Worm (Caenorhabditis elegans) whole organism, L4 larva: Measurements from ENCODE around the gene K06A9.1.

ENCODE experiments used
- F26F4.8 ChIP-seq: fragments of 200-800 bp; sonication (Bioruptor generic); conservative IDR thresholded peaks from 2 replicates; pipeline ENCODE4 v1.3.6; 2022; ENCODE audit warnings: missing genetic modification characterization, missing compliant biosample characterization
- F49E8.2 ChIP-seq: sonication (generic microtip); optimal IDR thresholded peaks from 2 replicates; lab custom pipeline; 2016; ENCODE audit warnings: missing compliant biosample characterization, mild to moderate bottlenecking, missing genetic modification characterization, borderline replicate concordance
- R02D3.7 ChIP-seq: fragments of 150-350 bp; sonication (generic microtip); optimal IDR thresholded peaks from 3 replicates; lab custom pipeline; 2014; ENCODE audit warnings: missing biosample characterization, missing genetic modification characterization
- T20F7.1 ChIP-seq: fragments of 200-800 bp; sonication (Bioruptor generic); optimal IDR thresholded peaks from 2 replicates; lab custom pipeline; 2018; ENCODE audit warnings: mild to moderate bottlenecking, missing genetic modification characterization, missing compliant biosample characterization
- Y75B8A.6 ChIP-seq: fragments of 200-800 bp; sonication (Bioruptor generic); IDR thresholded peaks from 2 replicates; pipeline ENCODE4 v1.3.6; 2022; ENCODE audit warnings: missing genetic modification reagents, missing genetic modification characterization, missing compliant biosample characterization
- aha-1 ChIP-seq: fragments of 150-350 bp; peaks from one replicate; lab custom pipeline; 2014; ENCODE audit warnings: missing biosample characterization, missing genetic modification characterization
- arid-1 ChIP-seq: fragments of 200-800 bp; sonication (Bioruptor generic); conservative IDR thresholded peaks from 2 replicates; pipeline ENCODE4 v1.3.6; 2022; ENCODE audit warnings: missing genetic modification reagents, missing genetic modification characterization, missing compliant biosample characterization
- ceh-20 ChIP-seq: fragments of 200-800 bp; sonication (Bioruptor generic); IDR thresholded peaks from 2 replicates; pipeline ENCODE4 v1.3.6; 2022; ENCODE audit warnings: missing genetic modification reagents, missing genetic modification characterization, missing compliant biosample characterization
- ceh-62 ChIP-seq: sonication (generic microtip); optimal IDR thresholded peaks from 2 replicates; lab custom pipeline; 2017; ENCODE audit warnings: missing biosample characterization, missing genetic modification characterization
- ceh-82 ChIP-seq: sonication (generic microtip); optimal IDR thresholded peaks from 2 replicates; lab custom pipeline; 2017; ENCODE audit warnings: missing biosample characterization, missing genetic modification characterization
- dmd-8 ChIP-seq: fragments of 200-800 bp; sonication (Bioruptor generic); IDR thresholded peaks from 2 replicates; pipeline ENCODE4 v1.3.6; 2022; ENCODE audit warnings: missing genetic modification characterization, missing compliant biosample characterization
- fkh-10 ChIP-seq: fragments of 150-350 bp; optimal IDR thresholded peaks from 2 replicates; lab custom pipeline; 2014; ENCODE audit warnings: missing biosample characterization, missing genetic modification reagents, missing genetic modification characterization
- gei-8 ChIP-seq: fragments of 200-800 bp; sonication (Bioruptor generic); optimal IDR thresholded peaks from 2 replicates; lab custom pipeline; 2018; ENCODE audit warnings: mild to moderate bottlenecking, missing genetic modification characterization, missing compliant biosample characterization
- jun-1 ChIP-seq: fragments of 150-350 bp; optimal IDR thresholded peaks from 2 replicates; lab custom pipeline; 2014; ENCODE audit warnings: missing biosample characterization, missing genetic modification reagents, missing genetic modification characterization
- mep-1 ChIP-seq: fragments of 150-350 bp; sonication (generic microtip); optimal IDR thresholded peaks from 3 replicates; lab custom pipeline; 2014; ENCODE audit warnings: missing biosample characterization, missing genetic modification characterization
- mxl-2 ChIP-seq: fragments of 200-800 bp; sonication (Bioruptor generic); conservative IDR thresholded peaks from 2 replicates; pipeline ENCODE4 v1.3.6; 2022; ENCODE audit warnings: missing genetic modification reagents, missing genetic modification characterization, missing compliant biosample characterization
- nhr-102 ChIP-seq: sonication (generic microtip); optimal IDR thresholded peaks from 2 replicates; lab custom pipeline; 2016; ENCODE audit warnings: mild to moderate bottlenecking, missing genetic modification characterization, moderate library complexity, missing compliant biosample characterization
- nhr-111 ChIP-seq: fragments of 200-800 bp; sonication (Bioruptor generic); optimal IDR thresholded peaks from 2 replicates; lab custom pipeline; 2018; ENCODE audit warnings: mild to moderate bottlenecking, missing genetic modification characterization, missing compliant biosample characterization
- nhr-41 ChIP-seq: fragments of 200-800 bp; sonication (Bioruptor generic); IDR thresholded peaks from 2 replicates; pipeline ENCODE4 v1.3.6; 2022; ENCODE audit warnings: missing genetic modification reagents, missing genetic modification characterization, missing compliant biosample characterization
- nhr-42 ChIP-seq: fragments of 200-800 bp; sonication (Bioruptor generic); IDR thresholded peaks from 2 replicates; pipeline ENCODE4 v1.3.6; 2022; ENCODE audit warnings: missing genetic modification characterization, missing compliant biosample characterization
- pha-4 ChIP-seq, 2 experiments: fragments of 150-350 bp in 1 of 2; fragments of 200-800 bp in 1 of 2; sonication (Bioruptor generic) in 1 of 2; IDR thresholded peaks in 1 of 2; optimal IDR thresholded peaks in 1 of 2; 2 replicates each; pipeline versions ENCODE4 v1.3.6 to Lab custom; 2014 to 2022; ENCODE audit warnings: missing genetic modification characterization in 2 of 2, missing genetic modification reagents in 2 of 2, missing biosample characterization in 1 of 2, missing compliant biosample characterization in 1 of 2
- pqm-1 ChIP-seq: sonication (generic microtip); optimal IDR thresholded peaks from 2 replicates; lab custom pipeline; 2017; ENCODE audit warnings: missing biosample characterization, missing genetic modification characterization
- saeg-2 ChIP-seq: fragments of 200-800 bp; sonication (Bioruptor generic); IDR thresholded peaks from 2 replicates; pipeline ENCODE4 v1.3.6; 2022; ENCODE audit warnings: missing genetic modification reagents, missing genetic modification characterization, missing compliant biosample characterization
- set-16 ChIP-seq: fragments of 200-800 bp; sonication (Bioruptor generic); IDR thresholded peaks from 2 replicates; pipeline ENCODE4 v1.3.6; 2022; ENCODE audit warnings: missing genetic modification reagents, missing genetic modification characterization, missing compliant biosample characterization
- snpc-1.2 ChIP-seq: fragments of 200-800 bp; sonication (Bioruptor generic); IDR thresholded peaks from 2 replicates; pipeline ENCODE4 v1.3.6; 2022; ENCODE audit warnings: missing genetic modification reagents, missing genetic modification characterization, missing compliant biosample characterization
- spr-1 ChIP-seq: sonication (generic microtip); optimal IDR thresholded peaks from 2 replicates; lab custom pipeline; 2016; ENCODE audit warnings: mild to moderate bottlenecking, missing genetic modification characterization, missing compliant biosample characterization
- spr-3 ChIP-seq: fragments of 200-800 bp; sonication (Bioruptor generic); optimal IDR thresholded peaks from 2 replicates; lab custom pipeline; 2018; ENCODE audit warnings: mild to moderate bottlenecking, missing genetic modification characterization, missing compliant biosample characterization
- tag-97 ChIP-seq: fragments of 200-800 bp; sonication (Bioruptor generic); IDR thresholded peaks from 2 replicates; pipeline ENCODE4 v1.3.6; 2022; ENCODE audit warnings: missing genetic modification characterization, missing compliant biosample characterization
- unc-62 ChIP-seq, 3 experiments: fragments of 150-350 bp in 1 of 3; sonication (generic microtip); optimal IDR thresholded peaks in 2 of 3; peaks in 1 of 3; 1 replicate in 1 of 3; 2 replicates in 2 of 3; lab custom pipeline; 2014 to 2017; ENCODE audit warnings: missing biosample characterization in 3 of 3, missing genetic modification characterization in 3 of 3, missing genetic modification reagents in 3 of 3, missing genotype in 1 of 3
- zip-11 ChIP-seq: fragments of 200-800 bp; sonication (Bioruptor generic); IDR thresholded peaks from 2 replicates; pipeline ENCODE4 v1.3.6; 2022; ENCODE audit warnings: missing genetic modification characterization, missing compliant biosample characterization
- ztf-7 ChIP-seq: fragments of 150-350 bp; optimal IDR thresholded peaks from 2 replicates; lab custom pipeline; 2014; ENCODE audit warnings: missing biosample characterization, missing genetic modification characterization

K06A9.1 gene

ce11 chrX:1549095-1549494, 1.8 kb downstream of the K06A9.1 start:
- peak in 1 of 2 experiments; percentile 65 for TF ChIP-seq unc-62 (GFP tag; optimal IDR thresholded peaks at IDR 0.05 in 1 of 2; lab: Kevin White, UChicago)
- no peak for TF ChIP-seq unc-62 (tag; optimal IDR thresholded peaks at IDR 0.05; lab: Kevin White, UChicago)
- peak; percentile 55 for TF ChIP-seq set-16 (GFP tag; lab: Robert Waterston, UW)
- TF ChIP-seq spr-3 (GFP tag; lab: Kevin White, UChicago): no peak
- TF ChIP-seq, all 104 proteins: peak for 2

- TF ChIP-seq ceh-82 (tag; lab: Kevin White, UChicago): no peak
- TF ChIP-seq aha-1 (tag; lab: Kevin White, UChicago): peak; percentile 90
Measured at ce11 chrX:1556917-1557316, 9.6 kb downstream of the K06A9.1 start.

- TF ChIP-seq aha-1 (tag; lab: Kevin White, UChicago) (peak; percentile 4), F26F4.8 (GFP tag; lab: Robert Waterston, UW) (no peak), ceh-62 (tag; lab: Kevin White, UChicago) (no peak), T20F7.1 (no peak), ceh-82 (tag; lab: Kevin White, UChicago) (no peak), gei-8 (GFP tag; lab: Kevin White, UChicago) (no peak)
- TF ChIP-seq, all 104 proteins: peak for 1
Measured at ce11 chrX:1568377-1568776, 21.1 kb downstream of the K06A9.1 start, which contains the start of gene H02F09.3. Gene H02F09.3, plus strand, starts transcription at chrX:1568677.

ce11 chrX:1571949-1572348, 24.6 kb downstream of the K06A9.1 start, which contains the start of gene H02F09.2:
Gene H02F09.2, plus strand, starts transcription at chrX:1572249.
- no peak for TF ChIP-seq fkh-10 (GFP tag; lab: Kevin White, UChicago)
- TF ChIP-seq mxl-2: no peak
- TF ChIP-seq mep-1 (tag; lab: Kevin White, UChicago): no peak
- TF ChIP-seq ceh-20 (GFP tag; lab: Robert Waterston, UW): no peak
- no peak for TF ChIP-seq nhr-102 (tag; lab: Kevin White, UChicago)
- TF ChIP-seq spr-1 (tag; lab: Kevin White, UChicago): no peak
- no peak for TF ChIP-seq Y75B8A.6 (GFP tag; lab: Robert Waterston, UW)
- no peak for TF ChIP-seq nhr-111 (GFP tag; lab: Kevin White, UChicago)
- no peak for TF ChIP-seq set-16 (GFP tag; lab: Robert Waterston, UW)
- TF ChIP-seq saeg-2 (GFP tag; lab: Robert Waterston, UW): no peak
- TF ChIP-seq ceh-82 (tag; lab: Kevin White, UChicago): no peak

ce11 chrX:1576337-1576736, 29.0 kb downstream of the K06A9.1 start, which contains the start of gene wrt-9:
Gene wrt-9, plus strand, starts transcription at chrX:1576637.
- no peak for TF ChIP-seq pqm-1 (tag; lab: Kevin White, UChicago)
- no peak for TF ChIP-seq jun-1 (tag; lab: Kevin White, UChicago)
- no peak for TF ChIP-seq mep-1 (tag; lab: Kevin White, UChicago)
- TF ChIP-seq nhr-41 (GFP tag; lab: Robert Waterston, UW): no peak
- TF ChIP-seq nhr-42 (GFP tag; lab: Robert Waterston, UW): no peak
- no peak for TF ChIP-seq tag-97 (GFP tag; lab: Robert Waterston, UW)
- TF ChIP-seq F49E8.2 (tag; lab: Kevin White, UChicago): no peak
- no peak for TF ChIP-seq pha-4 (GFP tag; IDR thresholded peaks at IDR 0.05; lab: Robert Waterston, UW)
- TF ChIP-seq pha-4 (tag; optimal IDR thresholded peaks at IDR 0.05; lab: Kevin White, UChicago): no peak
- no peak for TF ChIP-seq nhr-102 (tag; lab: Kevin White, UChicago)
- TF ChIP-seq arid-1 (GFP tag; lab: Robert Waterston, UW): no peak
- TF ChIP-seq R02D3.7 (tag; lab: Kevin White, UChicago): no peak
- no peak for TF ChIP-seq dmd-8 (GFP tag; lab: Robert Waterston, UW)
- TF ChIP-seq ztf-7 (tag; lab: Kevin White, UChicago): no peak
- TF ChIP-seq zip-11 (GFP tag; lab: Robert Waterston, UW): no peak
- TF ChIP-seq snpc-1.2 (GFP tag; lab: Robert Waterston, UW): no peak
- no peak for TF ChIP-seq unc-62 (GFP tag; optimal IDR thresholded peaks at IDR 0.05 in 1 of 2; lab: Kevin White, UChicago)
- TF ChIP-seq unc-62 (tag; optimal IDR thresholded peaks at IDR 0.05; lab: Kevin White, UChicago): no peak
